Fruit fly (Drosophila melanogaster): Measurements from ENCODE around the gene CG45075.

The CG45075 gene

DNA sequence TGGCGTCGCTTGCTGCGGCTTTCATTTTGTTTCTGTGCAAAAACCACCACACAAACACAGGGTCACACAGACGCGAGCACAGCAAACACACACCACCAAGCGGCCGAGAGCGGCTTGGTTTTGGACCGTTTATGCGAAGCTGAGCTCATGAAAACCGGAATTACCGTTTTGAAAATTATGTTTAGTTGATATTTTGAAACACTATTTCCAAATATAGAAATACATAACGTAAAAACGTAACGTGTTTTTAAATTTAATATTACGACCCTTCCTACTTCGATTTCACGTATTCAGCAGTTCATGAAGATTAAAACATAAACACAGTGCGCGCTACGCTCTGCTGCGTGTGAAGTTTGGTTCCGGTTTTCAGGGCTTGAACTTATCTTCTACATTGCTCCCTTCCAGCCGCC is 40.0 kb upstream of the CG45075 start (continued):
- TF ChIP-seq ssp (GFP tag; IDR thresholded peaks at IDR 0.05) (peak; percentile 78), CG1602 (GFP tag; optimal IDR thresholded peaks at IDR 0.05) (peak; percentile 87), CG9876 (GFP tag; optimal IDR thresholded peaks at IDR 0.05) (peak; percentile 76), Neu2 (GFP tag; optimal IDR thresholded peaks at IDR 0.05; ENCODE audit: borderline replicate concordance) (peak; percentile 58), Nf-YB (GFP tag; optimal IDR thresholded peaks at IDR 0.05) (peak; percentile 85), Sry-β (GFP tag; optimal IDR thresholded peaks at IDR 0.05) (peak; percentile 60), dysf (GFP tag; IDR thresholded peaks at IDR 0.05) (peak; percentile 97), Dip3 (GFP tag; optimal IDR thresholded peaks at IDR 0.05) (peak; percentile 92), CG15514 (GFP tag; optimal IDR thresholded peaks at IDR 0.05) (peak; percentile 93), CG11560 (tag; IDR thresholded peaks at IDR 0.05) (peak; percentile 56; the same call in 2 of the 3 replicates), CHES-1-like (GFP tag; optimal IDR thresholded peaks at IDR 0.05) (peak; percentile 89), CG3281 (GFP tag; optimal IDR thresholded peaks at IDR 0.05) (peak; percentile 97), dati (GFP tag; IDR thresholded peaks at IDR 0.05) (peak; percentile 44; the same call in 1 of the 2 replicates), NfI (GFP tag; optimal IDR thresholded peaks at IDR 0.05) (peak; percentile 95), Scr (GFP tag; IDR thresholded peaks at IDR 0.05; ENCODE audit: partially characterized antibody) (no peak), lmd (GFP tag; IDR thresholded peaks at IDR 0.05) (peak; percentile 92), bigmax (GFP tag; optimal IDR thresholded peaks at IDR 0.05) (peak; percentile 29), ac (GFP tag; optimal IDR thresholded peaks at IDR 0.05) (peak; percentile 79), Deaf1 (tag; optimal IDR thresholded peaks at IDR 0.05) (peak; percentile 84), CG12769 (tag; optimal IDR thresholded peaks at IDR 0.05) (no peak), Kr (GFP tag; optimal IDR thresholded peaks at IDR 0.05) (peak; percentile 27), D19A (tag; optimal IDR thresholded peaks at IDR 0.05) (peak; percentile 95), HLH4C (GFP tag; IDR thresholded peaks at IDR 0.05; ENCODE audit: partially characterized antibody) (no peak), CG12104 (GFP tag; optimal IDR thresholded peaks at IDR 0.05) (peak; percentile 96), ase (GFP tag; IDR thresholded peaks at IDR 0.05) (peak; percentile 83), CG4328 (GFP tag; optimal IDR thresholded peaks at IDR 0.05) (peak; percentile 95), ftz-f1 (GFP tag; optimal IDR thresholded peaks at IDR 0.05) (peak; percentile 79), mam (GFP tag; optimal IDR thresholded peaks at IDR 0.05) (peak; percentile 93), CG43689 (GFP tag; IDR thresholded peaks at IDR 0.05) (peak; percentile 71), Fer1 (GFP tag; optimal IDR thresholded peaks at IDR 0.05) (peak; percentile 99), Sox100B (GFP tag; optimal IDR thresholded peaks at IDR 0.05) (peak; percentile 94), trem (tag; optimal IDR thresholded peaks at IDR 0.05) (peak; percentile 93), CG17328 (GFP tag; IDR thresholded peaks at IDR 0.05) (peak; percentile 96), CG11398 (GFP tag; optimal IDR thresholded peaks at IDR 0.05) (peak; percentile 95), Hand (GFP tag; optimal IDR thresholded peaks at IDR 0.05) (peak; percentile 98), Drgx (GFP tag; IDR thresholded peaks at IDR 0.05) (peak; percentile 96), eve (GFP tag; optimal IDR thresholded peaks at IDR 0.05) (no peak), CG13775 (GFP tag; optimal IDR thresholded peaks at IDR 0.05) (peak; percentile 95), CG10979 (tag; optimal IDR thresholded peaks at IDR 0.05) (peak; percentile 98), CG17361 (GFP tag; IDR thresholded peaks at IDR 0.05) (no peak; the same call in none of the 3 replicates)

DNA sequence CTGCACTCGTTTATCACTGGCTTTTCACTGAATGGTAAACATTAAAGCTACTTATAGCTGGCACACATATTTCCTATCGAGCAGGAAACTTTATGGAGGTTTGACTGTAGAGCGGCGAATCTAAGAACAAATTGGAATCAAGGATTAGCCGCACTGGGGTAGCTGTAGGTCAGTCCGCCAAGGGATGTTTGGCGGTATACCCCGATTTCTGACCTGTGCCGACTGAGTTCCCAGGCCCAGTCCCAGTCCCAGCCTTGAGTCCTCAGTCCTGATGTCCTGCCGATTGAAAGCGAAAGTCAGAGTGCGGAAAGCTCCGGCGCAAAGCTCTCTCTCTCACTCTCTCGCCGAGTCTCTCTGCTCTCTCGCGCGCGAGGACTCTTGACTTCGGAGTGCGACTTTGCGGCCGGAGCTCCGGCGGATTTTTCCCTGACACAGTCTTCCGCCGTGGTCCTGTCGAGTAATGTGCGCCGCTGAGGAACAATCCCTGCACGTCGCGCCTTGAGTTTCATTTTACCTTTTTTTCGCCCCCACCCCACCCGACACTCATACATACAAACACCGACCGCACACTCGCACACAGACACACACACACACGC is 37.2 kb upstream of the CG45075 start, which contains the start of gene CG13995:
Gene CG13995, plus strand, starts transcription at position 429 of the 596 bp plus-strand sequence.
- peak; percentile 27; the same call in 1 of the 2 replicates for TF ChIP-seq Bgb (GFP tag; IDR thresholded peaks at IDR 0.05; ENCODE audit: partially characterized antibody)
- peak in 1 of 2 experiments; percentile 71 for TF ChIP-seq Trl (optimal IDR thresholded peaks at IDR 0.05)
- no peak for TF ChIP-seq Trl (GFP tag; optimal IDR thresholded peaks at IDR 0.05)
- TF ChIP-seq row (GFP tag; IDR thresholded peaks at IDR 0.05): peak; percentile 12; the same call in 1 of the 3 replicates
- peak; percentile 18 for TF ChIP-seq CG15514 (GFP tag; optimal IDR thresholded peaks at IDR 0.05)
- no peak for TF ChIP-seq danr (GFP tag; IDR thresholded peaks at IDR 0.05)
- TF ChIP-seq CG16779 (GFP tag; IDR thresholded peaks at IDR 0.05): peak; percentile 74
- peak; percentile 22 for TF ChIP-seq lab (GFP tag; optimal IDR thresholded peaks at IDR 0.05)
- TF ChIP-seq Deaf1 (tag; optimal IDR thresholded peaks at IDR 0.05): peak; percentile 89
- peak; percentile 60 for TF ChIP-seq grau (tag; optimal IDR thresholded peaks at IDR 0.05)
- TF ChIP-seq ttk (GFP tag; IDR thresholded peaks at IDR 0.05): 0 out of 2 replicates have a peak, but pooled peaks have one; percentile 24
- TF ChIP-seq CG13424 (tag; optimal IDR thresholded peaks at IDR 0.05): no peak
- peak; percentile 58 for TF ChIP-seq Med (GFP tag)

Data from whole organism, embryonic.